Worm (Caenorhabditis elegans) whole organism, midembryonic: ENCODE measurements around the gene C08H9.18.
"Not testable (repeated sequence)": the region's sequence is repeated elsewhere in the genome, so short reads cannot be mapped to it uniquely, and the experiment has no call there.

Experiments
- T22C8.4 ChIP-seq: fragments of 200-800 bp; sonication (Bioruptor generic); IDR thresholded peaks from 2 replicates; pipeline ENCODE4 v1.3.6; 2022; ENCODE audit warnings: missing genetic modification characterization, missing compliant biosample characterization
- cog-1 ChIP-seq: sonication (generic microtip); optimal IDR thresholded peaks from 2 replicates; lab custom pipeline; 2016; ENCODE audit warnings: missing genetic modification characterization, missing compliant biosample characterization
- flt-1 ChIP-seq: fragments of 200-800 bp; sonication (Bioruptor generic); IDR thresholded peaks from 2 replicates; pipeline ENCODE4 v1.3.6; 2022; ENCODE audit warnings: missing genetic modification characterization, missing compliant biosample characterization
- klf-2 ChIP-seq: fragments of 200-800 bp; sonication (Bioruptor generic); conservative IDR thresholded peaks from 2 replicates; pipeline ENCODE4 v1.3.6; 2022; ENCODE audit warnings: missing genetic modification reagents, missing genetic modification characterization, missing compliant biosample characterization
- med-1 ChIP-seq: sonication (generic microtip); optimal IDR thresholded peaks from 2 replicates; lab custom pipeline; 2017; ENCODE audit warnings: missing genetic modification characterization, mild to moderate bottlenecking, missing compliant biosample characterization, antibody characterized with exemption, missing genetic modification reagents; ENCODE audit not compliant: insufficient read depth
- ref-1 ChIP-seq: fragments of 200-800 bp; sonication (Bioruptor generic); conservative IDR thresholded peaks from 2 replicates; pipeline ENCODE4 v1.3.6; 2022; ENCODE audit warnings: missing genetic modification reagents, missing genetic modification characterization, missing compliant biosample characterization
- tab-1 ChIP-seq: fragments of 200-800 bp; sonication (Bioruptor generic); IDR thresholded peaks from 2 replicates; pipeline ENCODE4 v1.3.6; 2022; ENCODE audit warnings: missing genetic modification characterization, missing compliant biosample characterization
- ztf-23 ChIP-seq: fragments of 200-800 bp; sonication (Bioruptor generic); IDR thresholded peaks from 2 replicates; pipeline ENCODE4 v1.3.6; 2022; ENCODE audit warnings: missing genetic modification reagents, missing genetic modification characterization, missing compliant biosample characterization
- ztf-29 ChIP-seq: fragments of 200-800 bp; sonication (Bioruptor generic); IDR thresholded peaks from 2 replicates; pipeline ENCODE4 v1.3.6; 2022; ENCODE audit warnings: missing genetic modification reagents, missing genetic modification characterization, missing compliant biosample characterization

Gene C08H9.18

ce11 chrII:9886216-9886615 lies 24.2 kb upstream of the C08H9.18 start, which contains the start of gene algn-8:
TSS of gene algn-8 (minus strand) at chrII:9886442.
- TF ChIP-seq tab-1 = no peak
- no peak for TF ChIP-seq ztf-23 (GFP tag; lab: Robert Waterston, UW)
- TF ChIP-seq ref-1 (GFP tag; lab: Robert Waterston, UW) = no peak
- no peak for TF ChIP-seq cog-1 (tag; lab: Kevin White, UChicago)
- TF ChIP-seq ztf-29 (GFP tag; lab: Robert Waterston, UW) = no peak
- TF ChIP-seq T22C8.4 = no peak
- TF ChIP-seq med-1 (GFP tag; lab: Kevin White, UChicago) = no peak
- TF ChIP-seq flt-1 (GFP tag; lab: Robert Waterston, UW) = no peak
- no peak for TF ChIP-seq klf-2 (GFP tag; lab: Robert Waterston, UW)

ce11 chrII:9880826-9881225 lies 18.8 kb upstream of the C08H9.18 start, which contains the start of gene C08H9.15:
TSS of gene C08H9.15 (plus strand) at chrII:9881193.
- TF ChIP-seq med-1 (GFP tag; lab: Kevin White, UChicago) (no peak), klf-2 (GFP tag; lab: Robert Waterston, UW) (no peak), cog-1 (tag; lab: Kevin White, UChicago) (no peak), ref-1 (GFP tag; lab: Robert Waterston, UW) (no peak)

ce11 chrII:9879815-9880214 lies 17.8 kb upstream of the C08H9.18 start:
- TF ChIP-seq cog-1 (tag; lab: Kevin White, UChicago) (no peak), med-1 (GFP tag; lab: Kevin White, UChicago) (no peak), flt-1 (GFP tag; lab: Robert Waterston, UW) (no peak), ztf-23 (GFP tag; lab: Robert Waterston, UW) (no peak), ref-1 (GFP tag; lab: Robert Waterston, UW) (no peak), tab-1 (no peak), ztf-29 (GFP tag; lab: Robert Waterston, UW) (no peak), klf-2 (GFP tag; lab: Robert Waterston, UW) (no peak)

- no peak for TF ChIP-seq cog-1 (tag; lab: Kevin White, UChicago)
- TF ChIP-seq klf-2 (GFP tag; lab: Robert Waterston, UW) = no peak
- no peak for TF ChIP-seq tab-1
- TF ChIP-seq ztf-29 (GFP tag; lab: Robert Waterston, UW) = no peak
- TF ChIP-seq med-1 (GFP tag; lab: Kevin White, UChicago) = no peak
- TF ChIP-seq ztf-23 (GFP tag; lab: Robert Waterston, UW) = no peak
- TF ChIP-seq flt-1 (GFP tag; lab: Robert Waterston, UW) = no peak
- TF ChIP-seq ref-1 (GFP tag; lab: Robert Waterston, UW) = no peak
- no peak for TF ChIP-seq T22C8.4
Measured at ce11 chrII:9874508-9875229, 12.6 kb upstream of the C08H9.18 start, which contains the start of the genes chil-2 and ctsa-3.2. TSS of gene chil-2 (minus strand) at chrII:9874608. TSS of gene ctsa-3.2 (plus strand) at chrII:9875179.

ce11 chrII:9872961-9873360 lies 10.9 kb upstream of the C08H9.18 start, which contains the start of gene chil-8:
TSS of gene chil-8 (minus strand) at chrII:9873061.
- TF ChIP-seq ref-1 (GFP tag; lab: Robert Waterston, UW) = no peak

ce11 chrII:9871061-9871460 lies 9.0 kb upstream of the C08H9.18 start, which contains the start of gene chil-7:
TSS of gene chil-7 (minus strand) at chrII:9871172.
- TF ChIP-seq klf-2 (GFP tag; lab: Robert Waterston, UW) = no peak
- TF ChIP-seq flt-1 (GFP tag; lab: Robert Waterston, UW) = no peak
- no peak for TF ChIP-seq tab-1
- TF ChIP-seq ref-1 (GFP tag; lab: Robert Waterston, UW) = no peak
- TF ChIP-seq cog-1 (tag; lab: Kevin White, UChicago) = no peak
- no peak for TF ChIP-seq ztf-29 (GFP tag; lab: Robert Waterston, UW)
- no peak for TF ChIP-seq med-1 (GFP tag; lab: Kevin White, UChicago)
- no peak for TF ChIP-seq ztf-23 (GFP tag; lab: Robert Waterston, UW)
- TF ChIP-seq T22C8.4 = no peak

- no peak for TF ChIP-seq cog-1 (tag; lab: Kevin White, UChicago)
- no peak for TF ChIP-seq ztf-29 (GFP tag; lab: Robert Waterston, UW)
- no peak for TF ChIP-seq med-1 (GFP tag; lab: Kevin White, UChicago)
- no peak for TF ChIP-seq tab-1
- no peak for TF ChIP-seq klf-2 (GFP tag; lab: Robert Waterston, UW)
- TF ChIP-seq flt-1 (GFP tag; lab: Robert Waterston, UW) = no peak
- no peak for TF ChIP-seq ztf-23 (GFP tag; lab: Robert Waterston, UW)
- TF ChIP-seq T22C8.4 = no peak
- TF ChIP-seq ref-1 (GFP tag; lab: Robert Waterston, UW) = no peak
Measured at ce11 chrII:9868698-9869097, 6.7 kb upstream of the C08H9.18 start, which contains the start of gene old-1. TSS of gene old-1 (minus strand) at chrII:9868747.

- no peak for TF ChIP-seq klf-2 (GFP tag; lab: Robert Waterston, UW)
- no peak for TF ChIP-seq T22C8.4
- TF ChIP-seq ref-1 (GFP tag; lab: Robert Waterston, UW) = no peak
- TF ChIP-seq cog-1 (tag; lab: Kevin White, UChicago) = no peak
- no peak for TF ChIP-seq flt-1 (GFP tag; lab: Robert Waterston, UW)
- TF ChIP-seq med-1 (GFP tag; lab: Kevin White, UChicago) = no peak
- no peak for TF ChIP-seq ztf-23 (GFP tag; lab: Robert Waterston, UW)
- TF ChIP-seq tab-1 = no peak
- TF ChIP-seq ztf-29 (GFP tag; lab: Robert Waterston, UW) = no peak
Measured at ce11 chrII:9868207-9868606, 6.2 kb upstream of the C08H9.18 start.

- TF ChIP-seq cog-1 (tag; lab: Kevin White, UChicago); flt-1 (GFP tag; lab: Robert Waterston, UW); tab-1: not testable (repeated sequence)
Measured at ce11 chrII:9866378-9866777, 4.3 kb upstream of the C08H9.18 start, which contains the start of gene chil-1. TSS of gene chil-1 (minus strand) at chrII:9866478.
